Worm (Caenorhabditis elegans): ENCODE results near the gene Y59A8B.19.

DNA sequence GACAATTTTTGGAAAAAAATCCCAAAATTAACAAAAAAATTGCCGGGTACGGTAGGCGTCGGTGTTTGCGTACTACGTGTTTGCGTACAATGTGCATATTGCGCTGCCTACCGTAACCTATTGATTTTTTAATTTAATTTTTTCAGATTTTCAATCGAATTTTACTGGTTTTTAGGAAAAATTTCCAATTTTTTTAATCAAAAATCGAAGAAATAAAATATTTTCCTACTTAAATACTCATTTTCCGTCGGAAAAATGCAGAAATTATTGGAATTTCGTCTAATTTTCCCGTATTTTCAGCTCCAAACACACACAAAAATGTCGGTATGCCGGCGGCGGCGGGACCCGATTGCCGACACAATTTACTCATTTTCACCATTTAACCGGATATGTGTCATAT is 21.1 kb upstream of the Y59A8B.19 start, which contains the start of gene Y59A8B.21:
- TF ChIP-seq nhr-25 (tag; optimal IDR thresholded peaks at IDR 0.05), result no peak
- no peak for TF ChIP-seq egl-27 (tag; optimal IDR thresholded peaks at IDR 0.05)
- no peak for TF ChIP-seq nhr-21 (tag; optimal IDR thresholded peaks at IDR 0.05)
